Worm (Caenorhabditis elegans) whole organism, L2 larva: ENCODE data around the gene K03B4.9.
A peak's percentile ranks its signal among the peaks of the same experiment; 100 is the strongest.

Source experiments
- F13H6.1 ChIP-seq: sonication (generic microtip); optimal IDR thresholded peaks from 2 replicates; lab custom pipeline; 2016; ENCODE audit warnings: missing genetic modification characterization, missing compliant biosample characterization
- R02D3.7 ChIP-seq: fragments of 150-350 bp; optimal IDR thresholded peaks from 2 replicates; lab custom pipeline; 2014; ENCODE audit warnings: missing biosample characterization, missing genetic modification characterization
- Y55F3AM.14 ChIP-seq: fragments of 200-800 bp; sonication (Bioruptor generic); optimal IDR thresholded peaks from 2 replicates; lab custom pipeline; 2018; ENCODE audit warnings: mild to moderate bottlenecking, missing genetic modification characterization, missing compliant biosample characterization
- ZK546.5 ChIP-seq: sonication (generic microtip); optimal IDR thresholded peaks from 2 replicates; lab custom pipeline; 2017; ENCODE audit warnings: missing biosample characterization, missing genetic modification characterization
- blmp-1 ChIP-seq: sonication (generic microtip); optimal IDR thresholded peaks from 2 replicates; lab custom pipeline; 2017; ENCODE audit warnings: missing genetic modification characterization, mild to moderate bottlenecking, missing compliant biosample characterization, antibody characterized with exemption, moderate library complexity; ENCODE audit not compliant: insufficient read depth
- ceh-16 ChIP-seq: fragments of 150-350 bp; optimal IDR thresholded peaks from 2 replicates; lab custom pipeline; 2014; ENCODE audit warnings: missing biosample characterization, missing genetic modification characterization
- ceh-82 ChIP-seq: fragments of 150-350 bp; optimal IDR thresholded peaks from 2 replicates; lab custom pipeline; 2014; ENCODE audit warnings: missing biosample characterization, missing genetic modification characterization
- crh-2 ChIP-seq: sonication (generic microtip); optimal IDR thresholded peaks from 2 replicates; lab custom pipeline; 2017; ENCODE audit warnings: missing biosample characterization, missing genetic modification characterization
- egl-27 ChIP-seq: sonication (generic microtip); optimal IDR thresholded peaks from 3 replicates; lab custom pipeline; 2017; ENCODE audit warnings: missing biosample characterization, missing genetic modification reagents, missing genetic modification characterization
- elt-1 ChIP-seq: fragments of 150-350 bp; optimal IDR thresholded peaks from 2 replicates; lab custom pipeline; 2014; ENCODE audit warnings: missing biosample characterization, missing genetic modification characterization
- elt-3 ChIP-seq: sonication (generic microtip); optimal IDR thresholded peaks from 2 replicates; lab custom pipeline; 2017; ENCODE audit warnings: missing biosample characterization, missing genetic modification characterization
- gmeb-1 ChIP-seq: fragments of 150-350 bp; optimal IDR thresholded peaks from 2 replicates; lab custom pipeline; 2014; ENCODE audit warnings: missing biosample characterization, missing genetic modification characterization
- lin-11 ChIP-seq: fragments of 150-350 bp; sonication (generic microtip); optimal IDR thresholded peaks from 2 replicates; lab custom pipeline; 2014; ENCODE audit warnings: missing biosample characterization, missing genetic modification characterization, inconsistent platforms, mixed read lengths
- lin-13 ChIP-seq: fragments of 150-350 bp; optimal IDR thresholded peaks from 2 replicates; lab custom pipeline; 2014; ENCODE audit warnings: missing biosample characterization, missing genetic modification reagents, missing genetic modification characterization
- lin-39 ChIP-seq: fragments of 150-350 bp; optimal IDR thresholded peaks from 2 replicates; lab custom pipeline; 2014; ENCODE audit warnings: missing biosample characterization, missing genetic modification reagents, missing genetic modification characterization
- lsy-2 ChIP-seq, 2 experiments: fragments of 150-350 bp in 1 of 2; sonication (generic microtip) in 1 of 2; optimal IDR thresholded peaks; 2 replicates each; lab custom pipeline; 2014 to 2017; ENCODE audit warnings: missing biosample characterization in 2 of 2, missing genetic modification characterization in 2 of 2
- mbf-1 ChIP-seq: sonication (generic microtip); optimal IDR thresholded peaks from 2 replicates; lab custom pipeline; 2017; ENCODE audit warnings: missing biosample characterization, missing genetic modification characterization
- mdl-1 ChIP-seq, 2 experiments: fragments of 150-350 bp in 1 of 2; sonication (generic microtip) in 1 of 2; optimal IDR thresholded peaks; 2 replicates each; lab custom pipeline; 2017; ENCODE audit warnings: missing biosample characterization in 2 of 2, missing genetic modification characterization in 2 of 2
- nhr-10 ChIP-seq: sonication (generic microtip); optimal IDR thresholded peaks from 2 replicates; lab custom pipeline; 2017; ENCODE audit warnings: missing biosample characterization, missing genetic modification characterization
- nhr-11 ChIP-seq: fragments of 150-350 bp; optimal IDR thresholded peaks from 2 replicates; lab custom pipeline; 2014; ENCODE audit warnings: missing biosample characterization, missing genetic modification characterization
- nhr-12 ChIP-seq: fragments of 150-350 bp; optimal IDR thresholded peaks from 2 replicates; lab custom pipeline; 2014; ENCODE audit warnings: missing biosample characterization, missing genetic modification characterization
- nhr-23 ChIP-seq: fragments of 150-350 bp; optimal IDR thresholded peaks from 2 replicates; lab custom pipeline; 2014; ENCODE audit warnings: missing biosample characterization, missing genetic modification reagents, missing genetic modification characterization
- nhr-237 ChIP-seq: fragments of 150-350 bp; optimal IDR thresholded peaks from 2 replicates; lab custom pipeline; 2014; ENCODE audit warnings: missing biosample characterization, missing genetic modification characterization
- nhr-6 ChIP-seq: fragments of 150-350 bp; optimal IDR thresholded peaks from 2 replicates; lab custom pipeline; 2014; ENCODE audit warnings: missing biosample characterization, missing genetic modification characterization
- nhr-77 ChIP-seq: fragments of 150-350 bp; optimal IDR thresholded peaks from 2 replicates; lab custom pipeline; 2014; ENCODE audit warnings: missing biosample characterization, missing genetic modification characterization
- peb-1 ChIP-seq: fragments of 150-350 bp; optimal IDR thresholded peaks from 2 replicates; lab custom pipeline; 2014; ENCODE audit warnings: missing biosample characterization, missing genetic modification characterization
- skn-1 ChIP-seq: sonication (generic microtip); optimal IDR thresholded peaks from 2 replicates; lab custom pipeline; 2017; ENCODE audit warnings: missing biosample characterization, missing genetic modification characterization
- sma-3 ChIP-seq: sonication (generic microtip); optimal IDR thresholded peaks from 2 replicates; lab custom pipeline; 2016; ENCODE audit warnings: missing genetic modification reagents, missing genetic modification characterization, missing compliant biosample characterization
- unc-39 ChIP-seq: fragments of 150-350 bp; optimal IDR thresholded peaks from 2 replicates; lab custom pipeline; 2014; ENCODE audit warnings: missing biosample characterization, missing genetic modification characterization
- unc-55 ChIP-seq: fragments of 150-350 bp; sonication (generic microtip); optimal IDR thresholded peaks from 3 replicates; lab custom pipeline; 2014; ENCODE audit warnings: missing biosample characterization, missing genetic modification reagents, missing genetic modification characterization
- unc-62 ChIP-seq: fragments of 150-350 bp; optimal IDR thresholded peaks from 2 replicates; lab custom pipeline; 2014; ENCODE audit warnings: missing biosample characterization, missing genetic modification reagents, missing genetic modification characterization
- zag-1 ChIP-seq: fragments of 150-350 bp; optimal IDR thresholded peaks from 2 replicates; lab custom pipeline; 2014; ENCODE audit warnings: missing biosample characterization, missing genetic modification characterization
- ztf-1 ChIP-seq: fragments of 200-800 bp; sonication (Bioruptor generic); conservative IDR thresholded peaks from 2 replicates; pipeline ENCODE4 v1.3.6; 2022; ENCODE audit warnings: missing genetic modification characterization, missing compliant biosample characterization
- ztf-11 ChIP-seq: sonication (generic microtip); optimal IDR thresholded peaks from 2 replicates; lab custom pipeline; 2017; ENCODE audit warnings: missing biosample characterization, missing genetic modification characterization
- ztf-4 ChIP-seq: fragments of 150-350 bp; optimal IDR thresholded peaks from 2 replicates; lab custom pipeline; 2014; ENCODE audit warnings: missing biosample characterization, missing genetic modification characterization

Gene K03B4.9

ce11 chrV:4628517-4628930, 43.9 kb downstream of the K03B4.9 start, which contains the start of gene pmt-2 (continued):
- TF ChIP-seq elt-1 (tag; lab: Kevin White, UChicago) (peak; percentile 70), blmp-1 (peak; percentile 78), unc-39 (no peak), nhr-23 (tag; lab: Kevin White, UChicago) (peak; percentile 61), lsy-2 (tag; optimal IDR thresholded peaks at IDR 0.05; lab: Kevin White, UChicago) (no peak), nhr-6 (tag; lab: Kevin White, UChicago) (no peak), unc-55 (GFP tag; lab: Kevin White, UChicago) (no peak), nhr-10 (no peak), nhr-11 (tag; lab: Kevin White, UChicago) (no peak)

ce11 chrV:4626344-4626743, 46.0 kb downstream of the K03B4.9 start:
- TF ChIP-seq nhr-10: no peak

- TF ChIP-seq ceh-16 (tag; lab: Kevin White, UChicago): no peak
- TF ChIP-seq mdl-1 (tag; optimal IDR thresholded peaks at IDR 0.05; lab: Kevin White, UChicago): no peak
- TF ChIP-seq ztf-4: no peak
- no peak for TF ChIP-seq lin-11 (tag; lab: Kevin White, UChicago)
- no peak for TF ChIP-seq mbf-1 (tag; lab: Kevin White, UChicago)
- no peak for TF ChIP-seq lin-13 (GFP tag; lab: Kevin White, UChicago)
- TF ChIP-seq skn-1 (tag; lab: Kevin White, UChicago): no peak
- TF ChIP-seq Y55F3AM.14: no peak
- no peak for TF ChIP-seq nhr-6 (tag; lab: Kevin White, UChicago)
- TF ChIP-seq peb-1 (tag; lab: Kevin White, UChicago): no peak
- TF ChIP-seq lsy-2 (tag; optimal IDR thresholded peaks at IDR 0.05; lab: Kevin White, UChicago): no peak
- no peak for TF ChIP-seq elt-3 (tag; lab: Kevin White, UChicago)
- TF ChIP-seq zag-1 (tag; lab: Kevin White, UChicago): no peak
- no peak for TF ChIP-seq ceh-82 (tag; lab: Kevin White, UChicago)
- no peak for TF ChIP-seq ZK546.5 (tag; lab: Kevin White, UChicago)
- TF ChIP-seq crh-2: no peak
These were observed 47.7 kb downstream of the K03B4.9 start for ce11 chrV:4624717-4625116.

ce11 chrV:4623535-4623934, 48.9 kb downstream of the K03B4.9 start:
- TF ChIP-seq nhr-77 (tag; lab: Kevin White, UChicago) (no peak), egl-27 (no peak), nhr-237 (tag; lab: Kevin White, UChicago) (no peak), F13H6.1 (no peak), mbf-1 (tag; lab: Kevin White, UChicago) (no peak), unc-62 (GFP tag; lab: Kevin White, UChicago) (no peak), sma-3 (GFP tag; lab: Kevin White, UChicago) (no peak), gmeb-1 (tag; lab: Kevin White, UChicago) (no peak), ztf-1 (GFP tag; lab: Robert Waterston, UW) (no peak), lin-39 (tag; lab: Kevin White, UChicago) (no peak), ztf-11 (tag; lab: Kevin White, UChicago) (no peak), R02D3.7 (tag; lab: Kevin White, UChicago) (no peak), nhr-12 (tag; lab: Kevin White, UChicago) (no peak), unc-55 (GFP tag; lab: Kevin White, UChicago) (no peak), ZK546.5 (tag; lab: Kevin White, UChicago) (no peak), elt-3 (tag; lab: Kevin White, UChicago) (no peak)
